Worm (Caenorhabditis elegans) whole organism, late embryonic: ENCODE data around the gene tos-1.

ENCODE experiments used
- dve-1 ChIP-seq: sonication (generic microtip); optimal IDR thresholded peaks from 2 replicates; lab custom pipeline; 2017; ENCODE audit warnings: antibody characterized with exemption, mild to moderate bottlenecking, missing genetic modification characterization, missing compliant biosample characterization
- fkh-10 ChIP-seq: fragments of 150-350 bp; optimal IDR thresholded peaks from 2 replicates; lab custom pipeline; 2014; ENCODE audit warnings: missing biosample characterization, missing genetic modification reagents, missing genetic modification characterization
- nhr-11 ChIP-seq: fragments of 150-350 bp; optimal IDR thresholded peaks from 2 replicates; lab custom pipeline; 2014; ENCODE audit warnings: missing biosample characterization, missing genetic modification characterization
- nhr-232 ChIP-seq: sonication (generic microtip); optimal IDR thresholded peaks from 2 replicates; lab custom pipeline; 2016; ENCODE audit warnings: missing genetic modification characterization, missing compliant biosample characterization
- tbx-7 ChIP-seq: sonication (generic microtip); optimal IDR thresholded peaks from 2 replicates; lab custom pipeline; 2016; ENCODE audit warnings: missing genotype, missing genetic modification characterization, missing compliant biosample characterization

- TF ChIP-seq fkh-10 (GFP tag; lab: Kevin White, UChicago) (no peak), nhr-11 (tag; lab: Kevin White, UChicago) (no peak), tbx-7 (no peak), nhr-232 (tag; lab: Kevin White, UChicago) (no peak), dve-1 (tag; lab: Kevin White, UChicago) (no peak)
These were observed 40.9 kb upstream of the tos-1 start for ce11 chrV:9384949-9385348.
